Fruit fly (Drosophila melanogaster): ENCODE measurements around the gene CG8852.

Gene CG8852

DNA sequence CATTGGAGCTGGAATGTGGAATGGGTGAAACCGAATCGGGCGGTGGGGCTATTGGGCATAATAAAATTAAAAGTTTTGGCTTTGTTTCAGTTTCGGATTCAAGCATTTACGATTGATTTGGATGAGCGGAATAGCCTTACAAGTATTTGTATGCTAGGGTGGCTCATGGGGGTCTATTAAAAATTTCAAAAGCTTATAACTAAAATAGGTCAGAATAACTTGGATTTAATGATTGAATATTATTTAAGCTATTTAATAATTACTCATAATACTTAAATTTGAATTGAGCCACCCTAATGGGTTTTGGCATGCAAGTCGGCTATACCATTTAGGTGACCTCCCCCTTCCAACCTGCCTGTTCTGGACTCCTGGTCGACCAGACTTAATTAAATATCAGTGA is 34.7 kb downstream of the CG8852 start (continued):
- TF ChIP-seq CG3919 (GFP tag; optimal IDR thresholded peaks at IDR 0.05) (no peak), fd85E (GFP tag; optimal IDR thresholded peaks at IDR 0.05) (no peak), CG3032 (tag; optimal IDR thresholded peaks at IDR 0.05) (peak; percentile 14)

DNA sequence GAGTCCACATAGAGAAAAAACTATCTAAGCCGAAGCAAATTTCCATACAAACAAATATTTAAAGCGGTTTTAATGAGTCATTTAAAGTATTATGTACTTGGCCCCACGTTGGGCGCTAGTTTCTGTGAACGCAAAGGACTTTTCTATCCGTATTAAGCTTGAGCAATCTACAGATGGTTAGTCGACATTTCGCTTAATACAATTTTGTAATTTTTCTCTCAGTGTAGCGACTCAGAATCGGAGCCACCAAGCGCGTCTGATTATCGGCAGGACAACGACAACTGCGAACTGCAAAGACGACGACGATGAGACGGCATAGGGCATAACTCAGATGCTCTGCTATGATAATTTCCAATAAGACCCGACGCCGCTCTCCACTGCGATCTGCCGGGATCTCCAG is 37.5 kb downstream of the CG8852 start:
- TF ChIP-seq topi (GFP tag; optimal IDR thresholded peaks at IDR 0.05) (peak; percentile 41), CG16779 (tag; optimal IDR thresholded peaks at IDR 0.05) (no peak), CG32006 (GFP tag; optimal IDR thresholded peaks at IDR 0.05) (peak; percentile 54), Ets96B (tag; optimal IDR thresholded peaks at IDR 0.05) (peak; percentile 69), ss (GFP tag; optimal IDR thresholded peaks at IDR 0.05) (peak; percentile 30 to 39), spab (GFP tag; optimal IDR thresholded peaks at IDR 0.05) (peak; percentile 66), CG7368 (GFP tag; optimal IDR thresholded peaks at IDR 0.05) (no peak), CG8319 (GFP tag; optimal IDR thresholded peaks at IDR 0.05) (no peak), CG6276 (GFP tag; optimal IDR thresholded peaks at IDR 0.05) (no peak), Ets21C (GFP tag; optimal IDR thresholded peaks at IDR 0.05) (peak; percentile 24), lz (GFP tag; optimal IDR thresholded peaks at IDR 0.05) (peak; percentile 20), pdm3 (GFP tag; optimal IDR thresholded peaks at IDR 0.05) (peak; percentile 58), CG3919 (GFP tag; optimal IDR thresholded peaks at IDR 0.05) (peak; percentile 49), OdsH (GFP tag; optimal IDR thresholded peaks at IDR 0.05) (peak; percentile 46), CG15336 (GFP tag; IDR thresholded peaks at IDR 0.05) (0 out of 2 replicates have a peak, but pooled peaks have one; percentile 15), fkh (GFP tag; optimal IDR thresholded peaks at IDR 0.05) (no peak), CG8119 (GFP tag; IDR thresholded peaks at IDR 0.05) (no peak), CG34406 (GFP tag; optimal IDR thresholded peaks at IDR 0.05) (peak; percentile 14), Eip78C (GFP tag) (peak; percentile 74), CG6854 (GFP tag; optimal IDR thresholded peaks at IDR 0.05) (no peak), eg (GFP tag; IDR thresholded peaks at IDR 0.05) (0 out of 3 replicates have a peak, but pooled peaks have one; percentile 13), Lpt (GFP tag; optimal IDR thresholded peaks at IDR 0.05) (no peak), CG11762 (GFP tag; optimal IDR thresholded peaks at IDR 0.05; ENCODE audit: insufficient read depth) (no peak), Hr38 (GFP tag; optimal IDR thresholded peaks at IDR 0.05) (no peak), Blimp-1 (GFP tag; optimal IDR thresholded peaks at IDR 0.05) (no peak), vri (GFP tag; optimal IDR thresholded peaks at IDR 0.05) (peak; percentile 4), net (GFP tag; optimal IDR thresholded peaks at IDR 0.05) (peak; percentile 3), Sox15 (GFP tag; optimal IDR thresholded peaks at IDR 0.05) (no peak), CG1621 (tag; optimal IDR thresholded peaks at IDR 0.05) (peak; percentile 40), fd85E (GFP tag; optimal IDR thresholded peaks at IDR 0.05) (no peak), Sox102F (GFP tag; optimal IDR thresholded peaks at IDR 0.05) (peak; percentile 39), Hr39 (GFP tag; optimal IDR thresholded peaks at IDR 0.05) (peak; percentile 37), dac (GFP tag; optimal IDR thresholded peaks at IDR 0.05) (no peak), Eip75B (GFP tag; optimal IDR thresholded peaks at IDR 0.05) (peak; percentile 41), CG6808 (GFP tag; optimal IDR thresholded peaks at IDR 0.05) (peak; percentile 69), CG6792 (GFP tag; optimal IDR thresholded peaks at IDR 0.05) (peak; percentile 44), esn (GFP tag; optimal IDR thresholded peaks at IDR 0.05) (peak; percentile 46), CG11902 (GFP tag; optimal IDR thresholded peaks at IDR 0.05) (peak; percentile 9), Smox (GFP tag; optimal IDR thresholded peaks at IDR 0.05) (peak; percentile 8), CG31627 (GFP tag; optimal IDR thresholded peaks at IDR 0.05) (peak; percentile 21), svp (GFP tag) (peak; percentile 64), cyc (GFP tag; optimal IDR thresholded peaks at IDR 0.05) (peak; percentile 36), Hr4 (GFP tag; optimal IDR thresholded peaks at IDR 0.05) (no peak), salr (GFP tag; optimal IDR thresholded peaks at IDR 0.05) (peak in 1 of 2 experiments; percentile 12), CG6163 (GFP tag; IDR thresholded peaks at IDR 0.05) (no peak), Gug (GFP tag; IDR thresholded peaks at IDR 0.05) (no peak), CG10631 (GFP tag; optimal IDR thresholded peaks at IDR 0.05) (peak; percentile 64), CG9139 (GFP tag; optimal IDR thresholded peaks at IDR 0.05) (peak; percentile 18), Met (GFP tag; optimal IDR thresholded peaks at IDR 0.05) (peak; percentile 38), CG11294 (GFP tag; IDR thresholded peaks at IDR 0.05) (no peak)

Measured in whole organism, prepupa.